Worm (Caenorhabditis elegans) whole organism, young adult: ENCODE data around the gene B0280.17.

Experiments used
- B0336.3 ChIP-seq: fragments of 200-800 bp; sonication (Bioruptor generic); IDR thresholded peaks from 2 replicates; pipeline ENCODE4 v1.3.6; 2022; ENCODE audit warnings: missing genetic modification characterization, missing compliant biosample characterization
- D2030.7 ChIP-seq: fragments of 200-800 bp; sonication (Bioruptor generic); IDR thresholded peaks from 2 replicates; pipeline ENCODE4 v1.3.6; 2022; ENCODE audit warnings: missing genetic modification reagents, missing genetic modification characterization, missing compliant biosample characterization
- F10E7.11 ChIP-seq: sonication (generic microtip); optimal IDR thresholded peaks from 2 replicates; lab custom pipeline; 2017; ENCODE audit warnings: mild to moderate bottlenecking, missing genetic modification characterization, moderate library complexity, missing compliant biosample characterization
- F22D6.2 ChIP-seq: sonication (generic microtip); optimal IDR thresholded peaks from 2 replicates; lab custom pipeline; 2016; ENCODE audit warnings: mild to moderate bottlenecking, missing genetic modification characterization, missing compliant biosample characterization
- F23B12.7 ChIP-seq: sonication (generic microtip); optimal IDR thresholded peaks from 2 replicates; lab custom pipeline; 2017; ENCODE audit warnings: missing genetic modification characterization, mild to moderate bottlenecking, missing compliant biosample characterization, antibody characterized with exemption, moderate library complexity; ENCODE audit not compliant: insufficient read depth
- F49E8.2 ChIP-seq: sonication (generic microtip); optimal IDR thresholded peaks from 3 replicates; lab custom pipeline; 2017; ENCODE audit warnings: missing genetic modification characterization, mild to moderate bottlenecking, missing compliant biosample characterization, antibody characterized with exemption, moderate library complexity; ENCODE audit not compliant: insufficient read depth
- F55B11.4 ChIP-seq: sonication (generic microtip); optimal IDR thresholded peaks from 2 replicates; lab custom pipeline; 2016; ENCODE audit warnings: missing compliant biosample characterization, missing genetic modification characterization, borderline replicate concordance; ENCODE audit not compliant: insufficient read depth
- F57C9.4 ChIP-seq: sonication (generic microtip); optimal IDR thresholded peaks from 2 replicates; lab custom pipeline; 2017; ENCODE audit warnings: mild to moderate bottlenecking, missing genetic modification characterization, missing compliant biosample characterization
- K12H6.12 ChIP-seq: fragments of 200-800 bp; sonication (Bioruptor generic); optimal IDR thresholded peaks from 2 replicates; lab custom pipeline; 2018; ENCODE audit warnings: mild to moderate bottlenecking, missing genetic modification characterization, missing compliant biosample characterization
- Y56A3A.18 ChIP-seq: fragments of 200-800 bp; sonication (Bioruptor generic); IDR thresholded peaks from 2 replicates; pipeline ENCODE4 v1.3.6; 2022; ENCODE audit warnings: missing genetic modification reagents, missing genetic modification characterization, missing compliant biosample characterization
- Y67H2A.10 ChIP-seq: fragments of 200-800 bp; sonication (Bioruptor generic); conservative IDR thresholded peaks from 2 replicates; pipeline ENCODE4 v1.3.6; 2022; ENCODE audit warnings: missing genetic modification reagents, missing genetic modification characterization, missing compliant biosample characterization
- ZK185.1 ChIP-seq: sonication (generic microtip); optimal IDR thresholded peaks from 2 replicates; lab custom pipeline; 2016; ENCODE audit warnings: mild to moderate bottlenecking, missing genetic modification characterization, missing compliant biosample characterization; ENCODE audit not compliant: poor library complexity, severe bottlenecking
- aptf-3 ChIP-seq: fragments of 200-800 bp; sonication (Bioruptor generic); IDR thresholded peaks from 2 replicates; pipeline ENCODE4 v1.3.6; 2022; ENCODE audit warnings: missing genetic modification characterization, missing compliant biosample characterization
- atf-7 ChIP-seq: sonication (generic microtip); optimal IDR thresholded peaks from 2 replicates; lab custom pipeline; 2017; ENCODE audit warnings: mild to moderate bottlenecking, missing genetic modification characterization, missing compliant biosample characterization
- attf-6 ChIP-seq: fragments of 200-800 bp; sonication (Bioruptor generic); IDR thresholded peaks from 2 replicates; pipeline ENCODE4 v1.3.6; 2022; ENCODE audit warnings: missing genetic modification reagents, missing genetic modification characterization, missing compliant biosample characterization
- bed-2 ChIP-seq: fragments of 200-800 bp; sonication (Bioruptor generic); IDR thresholded peaks from 2 replicates; pipeline ENCODE4 v1.3.6; 2022; ENCODE audit warnings: missing genetic modification reagents, missing genetic modification characterization, missing compliant biosample characterization
- ceh-79 ChIP-seq: sonication (generic microtip); optimal IDR thresholded peaks from 2 replicates; lab custom pipeline; 2017; ENCODE audit warnings: mild to moderate bottlenecking, missing genetic modification characterization, missing compliant biosample characterization
- dox-1 ChIP-seq: fragments of 200-800 bp; sonication (Bioruptor generic); IDR thresholded peaks from 2 replicates; pipeline ENCODE4 v1.3.6; 2022; ENCODE audit warnings: missing genetic modification reagents, missing genetic modification characterization, missing compliant biosample characterization
- egrh-3 ChIP-seq: fragments of 200-800 bp; sonication (Bioruptor generic); IDR thresholded peaks from 2 replicates; pipeline ENCODE4 v1.3.6; 2022; ENCODE audit warnings: missing genetic modification reagents, missing genetic modification characterization, missing compliant biosample characterization
- fkh-3 ChIP-seq: sonication (generic microtip); optimal IDR thresholded peaks from 2 replicates; lab custom pipeline; 2016; ENCODE audit warnings: mild to moderate bottlenecking, missing genetic modification characterization, missing compliant biosample characterization
- gei-17 ChIP-seq: fragments of 200-800 bp; sonication (Bioruptor generic); optimal IDR thresholded peaks from 2 replicates; lab custom pipeline; 2018; ENCODE audit warnings: mild to moderate bottlenecking, missing genetic modification characterization, missing compliant biosample characterization
- hmg-20 ChIP-seq: fragments of 200-800 bp; sonication (Bioruptor generic); IDR thresholded peaks from 2 replicates; pipeline ENCODE4 v1.3.6; 2022; ENCODE audit warnings: missing genetic modification reagents, missing genetic modification characterization, missing compliant biosample characterization
- hsf-1 ChIP-seq: fragments of 200-800 bp; sonication (Bioruptor generic); IDR thresholded peaks from 2 replicates; pipeline ENCODE4 v1.3.6; 2022; ENCODE audit warnings: missing genetic modification reagents, missing genetic modification characterization, missing compliant biosample characterization
- let-526 ChIP-seq: fragments of 200-800 bp; sonication (Bioruptor generic); IDR thresholded peaks from 2 replicates; pipeline ENCODE4 v1.3.6; 2022; ENCODE audit warnings: missing genetic modification reagents, missing genetic modification characterization, missing compliant biosample characterization
- lin-35 ChIP-seq, 3 experiments: fragments of 150-350 bp in 2 of 3; sonication (generic microtip) in 1 of 3; optimal IDR thresholded peaks; 2 replicates each; lab custom pipeline; 2014 to 2018; ENCODE audit warnings: missing biosample characterization in 3 of 3, missing genetic modification characterization in 3 of 3, missing genetic modification reagents in 3 of 3
- madf-10 ChIP-seq: sonication (generic microtip); optimal IDR thresholded peaks from 2 replicates; lab custom pipeline; 2016; ENCODE audit warnings: mild to moderate bottlenecking, missing genetic modification characterization, missing compliant biosample characterization
- nfyb-1 ChIP-seq: fragments of 200-800 bp; sonication (Bioruptor generic); IDR thresholded peaks from 2 replicates; pipeline ENCODE4 v1.3.6; 2022; ENCODE audit warnings: missing genetic modification reagents, missing genetic modification characterization, missing compliant biosample characterization
- rcor-1 ChIP-seq: fragments of 200-800 bp; sonication (Bioruptor generic); IDR thresholded peaks from 2 replicates; pipeline ENCODE4 v1.3.6; 2022; ENCODE audit warnings: missing genetic modification reagents, missing genetic modification characterization, missing compliant biosample characterization
- rec-8 ChIP-seq, 2 experiments: sonication (generic microtip); optimal IDR thresholded peaks; 2 replicates each; lab custom pipeline; 2016; ENCODE audit warnings: mild to moderate bottlenecking in 2 of 2, missing genetic modification characterization in 2 of 2, missing genetic modification reagents in 2 of 2, missing genotype in 2 of 2, missing biosample characterization in 1 of 2, missing compliant biosample characterization in 1 of 2, moderate library complexity in 1 of 2
- repo-1 ChIP-seq: sonication (generic microtip); optimal IDR thresholded peaks from 2 replicates; lab custom pipeline; 2017; ENCODE audit warnings: mild to moderate bottlenecking, missing genetic modification characterization, missing compliant biosample characterization
- rpc-1 ChIP-seq, 2 experiments: fragments of 150-350 bp in 1 of 2; sonication (generic microtip) in 1 of 2; optimal IDR thresholded peaks; 2 replicates each; lab custom pipeline; 2014 to 2018; ENCODE audit warnings: missing biosample characterization in 1 of 2, missing genetic modification characterization in 1 of 2, missing genetic modification reagents in 1 of 2, missing genotype in 1 of 2
- tbp1 ChIP-seq: fragments of 200-800 bp; sonication (Bioruptor generic); optimal IDR thresholded peaks from 2 replicates; lab custom pipeline; 2018; ENCODE audit warnings: mild to moderate bottlenecking, missing genetic modification characterization, missing compliant biosample characterization
- tbx-9 ChIP-seq: sonication (generic microtip); optimal IDR thresholded peaks from 2 replicates; lab custom pipeline; 2016; ENCODE audit warnings: borderline replicate concordance, missing genetic modification characterization, inconsistent platforms, missing compliant biosample characterization
- unc-130 ChIP-seq: sonication (generic microtip); optimal IDR thresholded peaks from 2 replicates; lab custom pipeline; 2016; ENCODE audit warnings: missing genetic modification reagents, missing genetic modification characterization, missing compliant biosample characterization
- ztf-22 ChIP-seq: fragments of 200-800 bp; sonication (Bioruptor generic); optimal IDR thresholded peaks from 2 replicates; lab custom pipeline; 2018; ENCODE audit warnings: mild to moderate bottlenecking, missing genetic modification characterization, moderate library complexity, missing compliant biosample characterization
- ztf-25 ChIP-seq: fragments of 200-800 bp; sonication (Bioruptor generic); IDR thresholded peaks from 2 replicates; pipeline ENCODE4 v1.3.6; 2022; ENCODE audit warnings: missing genetic modification reagents, missing genetic modification characterization, missing compliant biosample characterization
- ztf-26 ChIP-seq: sonication (generic microtip); optimal IDR thresholded peaks from 2 replicates; lab custom pipeline; 2017; ENCODE audit warnings: missing genetic modification characterization, missing compliant biosample characterization
- ztf-28 ChIP-seq: fragments of 200-800 bp; sonication (Bioruptor generic); IDR thresholded peaks from 2 replicates; pipeline ENCODE4 v1.3.6; 2022; ENCODE audit warnings: missing genetic modification reagents, missing genetic modification characterization, missing compliant biosample characterization

B0280.17 gene

DNA sequence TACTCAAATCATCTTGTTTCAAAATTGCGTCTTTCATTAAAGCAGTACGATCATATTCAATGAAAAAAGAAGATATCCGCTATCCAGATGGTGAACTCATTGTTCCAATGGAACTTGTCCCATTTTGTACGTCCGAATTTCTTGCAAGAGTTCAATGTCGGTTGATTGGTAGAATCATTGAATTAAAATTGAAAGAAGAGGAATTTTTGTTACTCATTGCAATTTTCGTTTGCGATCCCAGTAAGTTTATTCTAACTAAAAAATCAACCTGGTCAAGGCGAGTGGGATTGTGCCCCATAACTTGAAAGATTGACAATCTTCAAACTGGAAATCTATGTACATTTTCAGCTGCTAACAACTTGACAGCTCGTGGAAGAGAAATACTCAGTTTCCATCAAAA lies 39.4 kb downstream of the B0280.17 start:
- TF ChIP-seq tbp1 (GFP tag; lab: Kevin White, UChicago) (no peak), fkh-3 (no peak), hsf-1 (GFP tag; lab: Robert Waterston, UW) (no peak), aptf-3 (GFP tag; lab: Robert Waterston, UW) (no peak), gei-17 (GFP tag; lab: Kevin White, UChicago) (no peak), hmg-20 (GFP tag; lab: Robert Waterston, UW) (no peak), ztf-22 (GFP tag; lab: Kevin White, UChicago) (no peak), ztf-26 (tag; lab: Kevin White, UChicago) (no peak), F57C9.4 (tag; lab: Kevin White, UChicago) (no peak), F49E8.2 (tag; lab: Kevin White, UChicago) (no peak), let-526 (GFP tag; lab: Robert Waterston, UW) (no peak), atf-7 (tag; lab: Kevin White, UChicago) (no peak), ztf-28 (GFP tag; lab: Robert Waterston, UW) (no peak), F10E7.11 (tag; lab: Kevin White, UChicago) (no peak)
- TF ChIP-seq, all 124 proteins: peak for 0

DNA sequence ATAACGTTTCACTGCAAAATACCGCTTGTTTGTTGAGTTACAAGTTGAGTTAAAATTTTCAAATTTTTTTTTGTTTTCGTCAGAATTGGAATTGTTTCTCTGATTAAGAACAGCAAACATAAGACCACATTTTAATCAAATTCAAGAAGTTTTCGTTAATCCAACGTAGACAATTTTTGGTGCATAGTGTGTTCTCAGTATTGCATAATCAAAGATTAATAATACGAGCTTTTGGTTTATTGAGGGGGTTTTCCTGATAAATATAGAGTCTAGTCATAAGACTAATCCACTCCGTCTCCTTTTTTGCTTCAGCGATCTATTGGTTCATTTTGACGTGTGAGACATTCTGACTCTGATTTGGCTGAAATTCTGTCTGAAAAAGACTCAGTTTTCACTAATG lies 40.8 kb downstream of the B0280.17 start, which contains the start of gene nhr-9:
Gene nhr-9 (plus strand): TSS at position 307 of the 400 bp plus-strand sequence.
- no peak for TF ChIP-seq tbp1 (GFP tag; lab: Kevin White, UChicago)
- no peak for TF ChIP-seq D2030.7 (GFP tag; lab: Robert Waterston, UW)
- TF ChIP-seq ZK185.1 (tag; lab: Kevin White, UChicago) = no peak
- no peak for TF ChIP-seq rcor-1 (GFP tag; lab: Robert Waterston, UW)
- no peak for TF ChIP-seq K12H6.12 (tag; lab: Kevin White, UChicago)
- no peak for TF ChIP-seq ztf-25 (GFP tag; lab: Robert Waterston, UW)
- no peak for TF ChIP-seq dox-1
- no peak for TF ChIP-seq repo-1 (tag; lab: Kevin White, UChicago)
- TF ChIP-seq attf-6 = no peak
- TF ChIP-seq Y67H2A.10 = no peak
- TF ChIP-seq, all 124 proteins: peak for 0

DNA sequence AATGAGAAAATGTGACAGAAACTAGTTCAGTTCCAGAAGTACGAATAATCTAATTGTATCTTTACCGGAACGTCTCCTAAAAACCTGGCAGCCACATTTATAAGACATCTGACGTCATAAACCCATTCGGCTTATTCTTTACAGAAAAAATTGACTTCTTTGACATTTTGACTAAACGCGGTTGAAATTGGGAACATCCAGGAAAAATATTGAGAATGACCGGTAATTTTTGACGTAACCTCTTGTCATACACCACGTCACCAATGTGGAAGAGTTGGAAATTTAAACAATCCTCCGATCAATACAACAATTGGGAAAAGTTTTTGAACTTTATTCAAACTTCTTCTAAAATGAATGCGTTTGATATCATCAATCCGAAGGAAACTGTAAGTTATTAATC lies 44.9 kb downstream of the B0280.17 start, which contains the start of gene ZK418.2:
Gene ZK418.2 (plus strand): TSS at position 301 of the 400 bp plus-strand sequence.
- TF ChIP-seq unc-130 (GFP tag; lab: Kevin White, UChicago) (no peak), egrh-3 (GFP tag; lab: Robert Waterston, UW) (no peak), Y56A3A.18 (GFP tag; lab: Robert Waterston, UW) (no peak), ceh-79 (no peak), F23B12.7 (tag; lab: Kevin White, UChicago) (no peak), bed-2 (no peak), F22D6.2 (tag; lab: Kevin White, UChicago) (no peak), F55B11.4 (tag; lab: Kevin White, UChicago) (no peak), gei-17 (GFP tag; lab: Kevin White, UChicago) (no peak), B0336.3 (no peak), tbx-9 (tag; lab: Kevin White, UChicago) (no peak), rec-8 (tag; optimal IDR thresholded peaks at IDR 0.05; lab: Kevin White, UChicago) (no peak), lin-35 (GFP tag; optimal IDR thresholded peaks at IDR 0.05; lab: Kevin White, UChicago) (no peak), Y67H2A.10 (no peak), ztf-22 (GFP tag; lab: Kevin White, UChicago) (no peak), nfyb-1 (GFP tag; lab: Robert Waterston, UW) (no peak), madf-10 (no peak), rpc-1 (optimal IDR thresholded peaks at IDR 0.05; lab: Kevin White, UChicago) (no peak), rpc-1 (tag; optimal IDR thresholded peaks at IDR 0.05; lab: Kevin White, UChicago) (no peak), fkh-3 (no peak)
